Fruit fly (Drosophila melanogaster): ENCODE data around the gene mRpL38.

DNA sequence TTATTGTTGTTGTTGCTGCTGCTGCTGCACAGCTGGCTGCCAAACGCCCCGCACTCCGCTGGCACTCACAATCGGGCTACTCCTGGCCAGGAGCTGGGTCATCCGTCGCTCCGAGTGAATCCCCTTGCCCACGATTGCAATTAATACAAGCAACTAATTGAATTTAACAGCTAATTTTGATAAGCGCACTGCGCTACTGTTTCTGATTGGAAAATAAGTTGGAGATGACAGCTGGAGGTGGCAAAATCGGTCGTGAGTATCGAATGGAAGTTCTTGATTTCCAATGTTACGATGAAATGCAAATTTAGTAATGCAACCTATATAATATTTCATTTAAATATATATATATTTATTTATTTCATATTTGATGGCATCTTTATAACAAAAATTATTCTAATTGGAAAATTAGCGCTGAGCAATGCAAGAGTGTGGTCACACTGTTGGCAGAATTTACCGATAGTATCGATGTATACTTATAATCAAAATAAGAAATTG is 7.8 kb downstream of the mRpL38 start, which contains the start of gene CG42271:
- TF ChIP-seq Ets96B (tag; optimal IDR thresholded peaks at IDR 0.05), result no peak
- TF ChIP-seq CG6854 (GFP tag; optimal IDR thresholded peaks at IDR 0.05), result no peak
- TF ChIP-seq CG15336 (GFP tag; IDR thresholded peaks at IDR 0.05), result no peak
- TF ChIP-seq Sox14 (GFP tag; optimal IDR thresholded peaks at IDR 0.05), result no peak

Data from whole organism, prepupa.